Worm (Caenorhabditis elegans) whole organism, L1 larva: Measurements from ENCODE around the gene F17C11.13.

Source experiments
- C34B4.2 ChIP-seq: sonication (generic microtip); optimal IDR thresholded peaks from 2 replicates; lab custom pipeline; 2017; ENCODE audit warnings: mild to moderate bottlenecking, missing genetic modification characterization, missing compliant biosample characterization
- F16B12.6 ChIP-seq: fragments of 150-350 bp; optimal IDR thresholded peaks from 2 replicates; lab custom pipeline; 2014; ENCODE audit warnings: missing biosample characterization, missing genetic modification characterization
- alr-1 ChIP-seq: fragments of 200-800 bp; sonication (Bioruptor generic); optimal IDR thresholded peaks from 2 replicates; lab custom pipeline; 2018; ENCODE audit warnings: borderline replicate concordance, mild to moderate bottlenecking, missing genetic modification characterization, missing compliant biosample characterization
- aly-2 ChIP-seq: fragments of 150-350 bp; optimal IDR thresholded peaks from 2 replicates; lab custom pipeline; 2014; ENCODE audit warnings: missing biosample characterization, missing genetic modification characterization
- ama-1 ChIP-seq: fragments of 150-350 bp; optimal IDR thresholded peaks from 2 replicates; lab custom pipeline; 2014
- ceh-63 ChIP-seq: fragments of 200-800 bp; sonication (Bioruptor generic); optimal IDR thresholded peaks from 2 replicates; lab custom pipeline; 2018; ENCODE audit warnings: mild to moderate bottlenecking, missing genetic modification characterization, missing compliant biosample characterization
- ceh-88 ChIP-seq: fragments of 200-800 bp; sonication (Bioruptor generic); IDR thresholded peaks from 2 replicates; pipeline ENCODE4 v1.3.6; 2022; ENCODE audit warnings: missing genetic modification characterization, missing compliant biosample characterization
- ces-1 ChIP-seq: fragments of 150-350 bp; optimal IDR thresholded peaks from 2 replicates; lab custom pipeline; 2014; ENCODE audit warnings: missing biosample characterization, missing genetic modification reagents, missing genetic modification characterization
- dpl-1 ChIP-seq, 3 experiments: fragments of 150-350 bp in 2 of 3; sonication (generic microtip) in 1 of 3; optimal IDR thresholded peaks; 2 replicates each; lab custom pipeline; 2014 to 2017; ENCODE audit warnings: missing biosample characterization in 3 of 3, missing genetic modification characterization in 3 of 3, missing genetic modification reagents in 3 of 3
- dsc-1 ChIP-seq: sonication (generic microtip); optimal IDR thresholded peaks from 2 replicates; lab custom pipeline; 2016; ENCODE audit warnings: mild to moderate bottlenecking, missing genetic modification characterization, missing compliant biosample characterization
- efl-1 ChIP-seq, 4 experiments: fragments of 150-350 bp; optimal IDR thresholded peaks in 3 of 4; peaks in 1 of 4; 1 replicate in 1 of 4; 2 replicates in 3 of 4; lab custom pipeline; 2014; ENCODE audit warnings: missing biosample characterization in 2 of 4, missing genetic modification characterization in 2 of 4, missing genetic modification reagents in 2 of 4
- efl-3 ChIP-seq: fragments of 200-800 bp; sonication (Bioruptor generic); optimal IDR thresholded peaks from 2 replicates; lab custom pipeline; 2018; ENCODE audit warnings: mild to moderate bottlenecking, missing genetic modification characterization, missing compliant biosample characterization
- egl-13 ChIP-seq: sonication (generic microtip); optimal IDR thresholded peaks from 2 replicates; lab custom pipeline; 2016; ENCODE audit warnings: missing genotype, missing genetic modification reagents, missing genetic modification characterization, missing compliant biosample characterization
- egl-27 ChIP-seq, 2 experiments: fragments of 150-350 bp in 1 of 2; sonication (generic microtip); optimal IDR thresholded peaks; 3 replicates each; lab custom pipeline; 2017 to 2018; ENCODE audit warnings: missing biosample characterization in 2 of 2, missing genetic modification characterization in 2 of 2, missing genetic modification reagents in 2 of 2
- elt-3 ChIP-seq, 6 experiments: fragments of 150-350 bp in 1 of 6; sonication (generic microtip); optimal IDR thresholded peaks; 2 replicates each; lab custom pipeline; 2017 to 2018; ENCODE audit warnings: missing biosample characterization in 6 of 6, missing genetic modification characterization in 6 of 6, inconsistent platforms in 1 of 6
- fkh-10 ChIP-seq: sonication (generic microtip); optimal IDR thresholded peaks from 2 replicates; lab custom pipeline; 2017; ENCODE audit warnings: missing biosample characterization, missing genetic modification reagents, missing genetic modification characterization
- fkh-4 ChIP-seq: sonication (generic microtip); optimal IDR thresholded peaks from 2 replicates; lab custom pipeline; 2016; ENCODE audit warnings: missing compliant biosample characterization, missing genetic modification characterization, borderline replicate concordance
- fos-1 ChIP-seq: fragments of 150-350 bp; optimal IDR thresholded peaks from 2 replicates; lab custom pipeline; 2014; ENCODE audit warnings: missing biosample characterization, missing genetic modification characterization
- grh-1 ChIP-seq: fragments of 200-800 bp; sonication (Bioruptor generic); IDR thresholded peaks from 2 replicates; pipeline ENCODE4 v1.3.6; 2022; ENCODE audit warnings: missing genetic modification reagents, missing genetic modification characterization, missing compliant biosample characterization
- hlh-17 ChIP-seq: fragments of 200-800 bp; sonication (Bioruptor generic); optimal IDR thresholded peaks from 2 replicates; lab custom pipeline; 2018; ENCODE audit warnings: missing genetic modification characterization, mild to moderate bottlenecking, missing compliant biosample characterization, moderate library complexity, borderline replicate concordance
- hpl-2 ChIP-seq: fragments of 150-350 bp; optimal IDR thresholded peaks from 2 replicates; lab custom pipeline; 2014; ENCODE audit warnings: missing biosample characterization, missing genetic modification reagents, missing genetic modification characterization
- jun-1 ChIP-seq: fragments of 150-350 bp; optimal IDR thresholded peaks from 2 replicates; lab custom pipeline; 2014; ENCODE audit warnings: missing biosample characterization, missing genetic modification reagents, missing genetic modification characterization
- lin-14 ChIP-seq: fragments of 200-800 bp; sonication (Bioruptor generic); optimal IDR thresholded peaks from 2 replicates; lab custom pipeline; 2018; ENCODE audit warnings: mild to moderate bottlenecking, missing genetic modification characterization, moderate library complexity, missing compliant biosample characterization
- lin-35 ChIP-seq, 2 experiments: fragments of 150-350 bp; optimal IDR thresholded peaks; 2 replicates each; lab custom pipeline; 2014; ENCODE audit warnings: missing biosample characterization in 2 of 2, missing genetic modification characterization in 2 of 2, missing genetic modification reagents in 2 of 2
- lin-39 ChIP-seq: fragments of 150-350 bp; optimal IDR thresholded peaks from 2 replicates; lab custom pipeline; 2014; ENCODE audit warnings: missing biosample characterization, missing genetic modification reagents, missing genetic modification characterization
- lir-3 ChIP-seq: sonication (generic microtip); optimal IDR thresholded peaks from 2 replicates; lab custom pipeline; 2016; ENCODE audit warnings: mild to moderate bottlenecking, missing genetic modification characterization, moderate library complexity, missing compliant biosample characterization; ENCODE audit not compliant: poor library complexity
- lsy-2 ChIP-seq, 2 experiments: fragments of 150-350 bp; optimal IDR thresholded peaks; 2 replicates each; lab custom pipeline; 2014; ENCODE audit warnings: missing biosample characterization in 2 of 2, missing genetic modification characterization in 2 of 2
- nhr-11 ChIP-seq: fragments of 150-350 bp; optimal IDR thresholded peaks from 2 replicates; lab custom pipeline; 2014; ENCODE audit warnings: missing biosample characterization, missing genetic modification characterization
- nhr-12 ChIP-seq: sonication (generic microtip); optimal IDR thresholded peaks from 2 replicates; lab custom pipeline; 2017; ENCODE audit warnings: missing biosample characterization, missing genetic modification characterization
- nhr-19 ChIP-seq: fragments of 200-800 bp; sonication (Bioruptor generic); conservative IDR thresholded peaks from 2 replicates; pipeline ENCODE4 v1.3.6; 2022; ENCODE audit warnings: missing genetic modification characterization, missing compliant biosample characterization
- nhr-20 ChIP-seq: sonication (generic microtip); optimal IDR thresholded peaks from 2 replicates; lab custom pipeline; 2016; ENCODE audit warnings: mild to moderate bottlenecking, missing genetic modification characterization, missing compliant biosample characterization
- nhr-47 ChIP-seq: sonication (generic microtip); optimal IDR thresholded peaks from 2 replicates; lab custom pipeline; 2016; ENCODE audit warnings: mild to moderate bottlenecking, missing genetic modification characterization, moderate library complexity, missing compliant biosample characterization
- nhr-71 ChIP-seq: sonication (generic microtip); optimal IDR thresholded peaks from 2 replicates; lab custom pipeline; 2016; ENCODE audit warnings: mild to moderate bottlenecking, missing genetic modification characterization, moderate library complexity, missing compliant biosample characterization
- nhr-77 ChIP-seq: fragments of 150-350 bp; optimal IDR thresholded peaks from 2 replicates; lab custom pipeline; 2014; ENCODE audit warnings: missing biosample characterization, missing genetic modification characterization
- nhr-84 ChIP-seq: sonication (generic microtip); optimal IDR thresholded peaks from 2 replicates; lab custom pipeline; 2017; ENCODE audit warnings: missing biosample characterization, missing genetic modification characterization
- nhr-85 ChIP-seq: sonication (generic microtip); peaks from one replicate; lab custom pipeline; 2016; ENCODE audit warnings: missing genetic modification characterization, inconsistent platforms, missing compliant biosample characterization
- nhr-90 ChIP-seq: sonication (generic microtip); optimal IDR thresholded peaks from 2 replicates; lab custom pipeline; 2016; ENCODE audit warnings: mild to moderate bottlenecking, missing genetic modification characterization, missing compliant biosample characterization; ENCODE audit not compliant: poor library complexity
- pax-3 ChIP-seq: fragments of 200-800 bp; sonication (Bioruptor generic); optimal IDR thresholded peaks from 2 replicates; lab custom pipeline; 2018; ENCODE audit warnings: mild to moderate bottlenecking, missing genetic modification characterization, moderate library complexity, missing compliant biosample characterization
- skn-1 ChIP-seq: fragments of 150-350 bp; optimal IDR thresholded peaks from 2 replicates; lab custom pipeline; 2014; ENCODE audit warnings: missing biosample characterization, missing genetic modification characterization
- snu-23 ChIP-seq: sonication (generic microtip); optimal IDR thresholded peaks from 2 replicates; lab custom pipeline; 2016; ENCODE audit warnings: missing genetic modification characterization, missing compliant biosample characterization
- sox-4 ChIP-seq: sonication (generic microtip); optimal IDR thresholded peaks from 2 replicates; lab custom pipeline; 2016; ENCODE audit warnings: missing genetic modification characterization, missing compliant biosample characterization
- sptf-1 ChIP-seq: fragments of 150-350 bp; optimal IDR thresholded peaks from 2 replicates; lab custom pipeline; 2014; ENCODE audit warnings: missing biosample characterization, missing genetic modification characterization
- sup-37 ChIP-seq: fragments of 200-800 bp; sonication (Bioruptor generic); optimal IDR thresholded peaks from 2 replicates; lab custom pipeline; 2018; ENCODE audit warnings: mild to moderate bottlenecking, missing genetic modification characterization, missing compliant biosample characterization
- swsn-7 ChIP-seq: sonication (generic microtip); optimal IDR thresholded peaks from 2 replicates; lab custom pipeline; 2016; ENCODE audit warnings: missing genetic modification characterization, missing compliant biosample characterization
- vab-15 ChIP-seq: sonication (generic microtip); optimal IDR thresholded peaks from 2 replicates; lab custom pipeline; 2017; ENCODE audit warnings: missing genotype, mild to moderate bottlenecking, missing genetic modification characterization, missing compliant biosample characterization
- xbp-1 ChIP-seq: sonication (generic microtip); optimal IDR thresholded peaks from 2 replicates; lab custom pipeline; 2016; ENCODE audit warnings: missing genetic modification characterization, missing compliant biosample characterization
- ztf-11 ChIP-seq, 2 experiments: sonication (generic microtip); optimal IDR thresholded peaks; 2 replicates each; lab custom pipeline; 2016 to 2017; ENCODE audit warnings: missing genetic modification characterization in 2 of 2, missing biosample characterization in 1 of 2, missing compliant biosample characterization in 1 of 2
- ztf-4 ChIP-seq: fragments of 150-350 bp; optimal IDR thresholded peaks from 2 replicates; lab custom pipeline; 2014; ENCODE audit warnings: missing biosample characterization, missing genetic modification characterization

The F17C11.13 gene

ce11 chrV:10951655-10952278, 4.0 kb upstream of the F17C11.13 start, which contains the start of gene F17C11.4 (continued):
- TF ChIP-seq dpl-1 (GFP tag; optimal IDR thresholded peaks at IDR 0.05; lab: Kevin White, UChicago) (peak; percentile 48 to 63 (median 55)), egl-27 (tag; optimal IDR thresholded peaks at IDR 0.05; lab: Kevin White, UChicago) (peak; percentile 59 to 60), ceh-63 (GFP tag; lab: Kevin White, UChicago) (no peak), skn-1 (peak; percentile 35), fkh-10 (GFP tag; lab: Kevin White, UChicago) (peak; percentile 35), vab-15 (peak; percentile 98), ztf-11 (tag; optimal IDR thresholded peaks at IDR 0.05; lab: Kevin White, UChicago) (no peak), C34B4.2 (tag; lab: Kevin White, UChicago) (no peak), nhr-77 (tag; lab: Kevin White, UChicago) (peak; percentile 2), nhr-11 (tag; lab: Kevin White, UChicago) (peak; percentile 42), nhr-85 (tag; lab: Kevin White, UChicago) (peak; percentile 98), aly-2 (tag; lab: Kevin White, UChicago) (no peak), hlh-17 (GFP tag; lab: Kevin White, UChicago) (no peak), hpl-2 (no peak), elt-3 (tag; optimal IDR thresholded peaks at IDR 0.05; lab: Kevin White, UChicago) (peak in 2 of 6 experiments; percentile 39 to 84), alr-1 (tag; lab: Kevin White, UChicago) (no peak), sup-37 (GFP tag; lab: Kevin White, UChicago) (no peak), pax-3 (tag; lab: Kevin White, UChicago) (no peak), fos-1 (tag; lab: Kevin White, UChicago) (peak; percentile 47), nhr-47 (tag; lab: Kevin White, UChicago) (peak; percentile 83), ama-1 (lab: Kevin White, UChicago) (peak; percentile 52), lin-39 (tag; lab: Kevin White, UChicago) (peak; percentile 81), jun-1 (tag; lab: Kevin White, UChicago) (peak; percentile 64), lin-14 (peak; percentile 96), ces-1 (GFP tag; lab: Kevin White, UChicago) (no peak), sptf-1 (no peak), egl-13 (tag; lab: Kevin White, UChicago) (peak; percentile 61), grh-1 (GFP tag; lab: Robert Waterston, UW) (no peak), swsn-7 (tag; lab: Kevin White, UChicago) (peak; percentile 77), F16B12.6 (no peak), dsc-1 (tag; lab: Kevin White, UChicago) (peak; percentile 67), lsy-2 (tag; optimal IDR thresholded peaks at IDR 0.05; lab: Kevin White, UChicago) (peak; percentile 80 to 81), nhr-12 (tag; lab: Kevin White, UChicago) (no peak)

- peak; percentile 67 for TF ChIP-seq nhr-71
- TF ChIP-seq nhr-19 (GFP tag; lab: Robert Waterston, UW), result 0 out of 2 replicates have a peak, but pooled peaks have one; percentile 20
- peak in 1 of 2 experiments; percentile 19 for TF ChIP-seq lin-35 (GFP tag; optimal IDR thresholded peaks at IDR 0.05; lab: Kevin White, UChicago)
- peak; percentile 4 for TF ChIP-seq xbp-1 (tag; lab: Kevin White, UChicago)
- peak in 1 of 2 experiments; percentile 4 for TF ChIP-seq efl-1 (optimal IDR thresholded peaks at IDR 0.05; lab: Kevin White, UChicago)
- TF ChIP-seq efl-1 (GFP tag; optimal IDR thresholded peaks at IDR 0.05 in 1 of 2; lab: Kevin White, UChicago), result peak in 1 of 2 experiments; percentile 80
- peak; percentile 47 for TF ChIP-seq nhr-47 (tag; lab: Kevin White, UChicago)
- no peak for TF ChIP-seq sox-4 (tag; lab: Kevin White, UChicago)
- no peak for TF ChIP-seq nhr-84 (tag; lab: Kevin White, UChicago)
- TF ChIP-seq fkh-4 (tag; lab: Kevin White, UChicago), result no peak
- TF ChIP-seq nhr-20 (tag; lab: Kevin White, UChicago), result peak; percentile 41
- TF ChIP-seq efl-3 (GFP tag; lab: Kevin White, UChicago), result no peak
- no peak for TF ChIP-seq hlh-17 (GFP tag; lab: Kevin White, UChicago)
- peak; percentile 19 for TF ChIP-seq ztf-4
- TF ChIP-seq nhr-90 (tag; lab: Kevin White, UChicago), result peak; percentile 34
- peak; percentile 38 for TF ChIP-seq snu-23 (GFP tag; lab: Kevin White, UChicago)
- peak; percentile 51 for TF ChIP-seq nhr-85 (tag; lab: Kevin White, UChicago)
- TF ChIP-seq lir-3 (tag; lab: Kevin White, UChicago), result peak; percentile 50
- TF ChIP-seq ceh-88 (GFP tag; lab: Robert Waterston, UW), result 0 out of 2 replicates have a peak, but pooled peaks have one; percentile 21
These were observed 2.1 kb upstream of the F17C11.13 start for ce11 chrV:10953471-10954155.
